Worm (Caenorhabditis elegans) whole organism, midembryonic: ENCODE data around the gene col-83.

Experiments used
- cog-1 ChIP-seq: sonication (generic microtip); optimal IDR thresholded peaks from 2 replicates; lab custom pipeline; 2016; ENCODE audit warnings: missing genetic modification characterization, missing compliant biosample characterization
- flt-1 ChIP-seq: fragments of 200-800 bp; sonication (Bioruptor generic); IDR thresholded peaks from 2 replicates; pipeline ENCODE4 v1.3.6; 2022; ENCODE audit warnings: missing genetic modification characterization, missing compliant biosample characterization
- klf-2 ChIP-seq: fragments of 200-800 bp; sonication (Bioruptor generic); conservative IDR thresholded peaks from 2 replicates; pipeline ENCODE4 v1.3.6; 2022; ENCODE audit warnings: missing genetic modification reagents, missing genetic modification characterization, missing compliant biosample characterization
- ref-1 ChIP-seq: fragments of 200-800 bp; sonication (Bioruptor generic); conservative IDR thresholded peaks from 2 replicates; pipeline ENCODE4 v1.3.6; 2022; ENCODE audit warnings: missing genetic modification reagents, missing genetic modification characterization, missing compliant biosample characterization
- ztf-23 ChIP-seq: fragments of 200-800 bp; sonication (Bioruptor generic); IDR thresholded peaks from 2 replicates; pipeline ENCODE4 v1.3.6; 2022; ENCODE audit warnings: missing genetic modification reagents, missing genetic modification characterization, missing compliant biosample characterization
- ztf-29 ChIP-seq: fragments of 200-800 bp; sonication (Bioruptor generic); IDR thresholded peaks from 2 replicates; pipeline ENCODE4 v1.3.6; 2022; ENCODE audit warnings: missing genetic modification reagents, missing genetic modification characterization, missing compliant biosample characterization

DNA sequence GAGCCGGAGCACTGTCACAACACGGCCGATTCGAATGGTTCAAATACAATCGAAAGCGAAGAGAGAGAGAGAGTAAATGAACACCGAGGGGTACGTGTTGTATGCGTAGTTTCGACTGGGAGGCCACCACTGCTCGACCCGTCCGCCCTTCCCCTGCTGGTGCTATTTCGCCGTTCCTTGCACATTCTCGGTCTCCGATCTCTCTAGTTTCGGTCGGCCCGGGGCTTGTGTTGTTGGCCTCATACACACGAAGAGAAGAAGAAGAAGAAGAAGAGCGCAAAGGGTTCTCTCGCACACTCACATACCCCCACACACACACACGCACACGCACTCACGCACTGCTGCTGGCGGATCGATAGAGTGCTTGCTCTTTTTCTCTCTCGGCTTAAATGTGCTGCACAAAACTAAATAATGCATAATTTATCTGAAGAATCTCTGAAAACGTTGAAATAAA is 2.9 kb downstream of the col-83 start:
- TF ChIP-seq cog-1 (tag; lab: Kevin White, UChicago) (peak; percentile 81), ref-1 (GFP tag; lab: Robert Waterston, UW) (no peak), ztf-23 (GFP tag; lab: Robert Waterston, UW) (peak; percentile 70; the same call in 1 of the 2 replicates), ztf-29 (GFP tag; lab: Robert Waterston, UW) (peak; percentile 86), flt-1 (peak; percentile 48; the same call in 1 of the 2 replicates), klf-2 (0 out of 2 replicates have a peak, but pooled peaks have one; percentile 38)
